Worm (Caenorhabditis elegans) whole organism, L4 larva: ENCODE measurements around the gene C35A5.8.
A peak's percentile ranks its signal among the peaks of the same experiment; 100 is the strongest.

Source experiments
- ZK546.5 ChIP-seq, 2 experiments: sonication (generic microtip); optimal IDR thresholded peaks; 2 replicates each; lab custom pipeline; 2017; ENCODE audit warnings: missing biosample characterization in 2 of 2, missing genetic modification characterization in 2 of 2
- aha-1 ChIP-seq: fragments of 150-350 bp; peaks from one replicate; lab custom pipeline; 2014; ENCODE audit warnings: missing biosample characterization, missing genetic modification characterization
- ama-1 ChIP-seq: fragments of 150-350 bp; optimal IDR thresholded peaks from 2 replicates; lab custom pipeline; 2014; ENCODE audit warnings: inconsistent platforms, mixed read lengths
- ces-1 ChIP-seq: fragments of 150-350 bp; sonication (generic microtip); optimal IDR thresholded peaks from 4 replicates; lab custom pipeline; 2014; ENCODE audit warnings: missing biosample characterization, missing genetic modification reagents, missing genetic modification characterization
- ctbp-1 ChIP-seq: fragments of 200-800 bp; sonication (Bioruptor generic); IDR thresholded peaks from 2 replicates; pipeline ENCODE4 v1.3.6; 2022; ENCODE audit warnings: missing genetic modification reagents, missing genetic modification characterization, missing compliant biosample characterization
- hif-1 ChIP-seq, 2 experiments: sonication (generic microtip); optimal IDR thresholded peaks; 2 replicates each; lab custom pipeline; 2016 to 2017; ENCODE audit warnings: missing compliant biosample characterization in 2 of 2, missing genetic modification characterization in 2 of 2, missing genetic modification reagents in 2 of 2, missing genotype in 2 of 2, mild to moderate bottlenecking in 1 of 2
- mep-1 ChIP-seq: fragments of 150-350 bp; sonication (generic microtip); optimal IDR thresholded peaks from 3 replicates; lab custom pipeline; 2014; ENCODE audit warnings: missing biosample characterization, missing genetic modification characterization
- nhr-111 ChIP-seq: fragments of 200-800 bp; sonication (Bioruptor generic); optimal IDR thresholded peaks from 2 replicates; lab custom pipeline; 2018; ENCODE audit warnings: mild to moderate bottlenecking, missing genetic modification characterization, missing compliant biosample characterization
- nhr-28 ChIP-seq: fragments of 150-350 bp; optimal IDR thresholded peaks from 2 replicates; lab custom pipeline; 2014; ENCODE audit warnings: missing biosample characterization, missing genetic modification characterization
- spr-1 ChIP-seq: sonication (generic microtip); optimal IDR thresholded peaks from 2 replicates; lab custom pipeline; 2016; ENCODE audit warnings: mild to moderate bottlenecking, missing genetic modification characterization, missing compliant biosample characterization
- unc-62 ChIP-seq, 3 experiments: fragments of 150-350 bp in 1 of 3; sonication (generic microtip); optimal IDR thresholded peaks in 2 of 3; peaks in 1 of 3; 1 replicate in 1 of 3; 2 replicates in 2 of 3; lab custom pipeline; 2014 to 2017; ENCODE audit warnings: missing biosample characterization in 3 of 3, missing genetic modification characterization in 3 of 3, missing genetic modification reagents in 3 of 3, missing genotype in 1 of 3

Gene C35A5.8

DNA sequence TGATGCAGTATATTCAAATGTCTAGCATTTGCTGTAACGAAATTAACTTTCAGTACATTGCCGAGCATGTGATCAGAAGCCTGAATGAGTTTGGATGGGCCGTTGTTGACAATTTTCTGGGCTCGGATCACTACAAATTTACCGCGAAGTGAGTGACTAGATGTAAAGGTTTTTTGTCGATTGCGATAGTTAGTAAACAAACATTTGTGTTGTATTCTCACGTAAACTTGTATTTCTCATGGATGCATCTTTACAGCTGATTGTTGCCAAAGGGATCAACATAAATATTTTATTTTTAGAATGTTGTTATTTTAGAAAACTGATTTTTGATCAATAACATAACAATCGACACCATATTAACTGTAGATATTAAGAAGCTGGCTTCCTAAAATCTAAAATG, 51.7 kb downstream of the C35A5.8 start (continued):
- TF ChIP-seq ZK546.5 (tag; optimal IDR thresholded peaks at IDR 0.05; lab: Kevin White, UChicago): no peak
- peak; percentile 25 for TF ChIP-seq ama-1
- TF ChIP-seq ctbp-1 (GFP tag; lab: Robert Waterston, UW): no peak
- TF ChIP-seq nhr-111 (GFP tag; lab: Kevin White, UChicago): no peak

DNA sequence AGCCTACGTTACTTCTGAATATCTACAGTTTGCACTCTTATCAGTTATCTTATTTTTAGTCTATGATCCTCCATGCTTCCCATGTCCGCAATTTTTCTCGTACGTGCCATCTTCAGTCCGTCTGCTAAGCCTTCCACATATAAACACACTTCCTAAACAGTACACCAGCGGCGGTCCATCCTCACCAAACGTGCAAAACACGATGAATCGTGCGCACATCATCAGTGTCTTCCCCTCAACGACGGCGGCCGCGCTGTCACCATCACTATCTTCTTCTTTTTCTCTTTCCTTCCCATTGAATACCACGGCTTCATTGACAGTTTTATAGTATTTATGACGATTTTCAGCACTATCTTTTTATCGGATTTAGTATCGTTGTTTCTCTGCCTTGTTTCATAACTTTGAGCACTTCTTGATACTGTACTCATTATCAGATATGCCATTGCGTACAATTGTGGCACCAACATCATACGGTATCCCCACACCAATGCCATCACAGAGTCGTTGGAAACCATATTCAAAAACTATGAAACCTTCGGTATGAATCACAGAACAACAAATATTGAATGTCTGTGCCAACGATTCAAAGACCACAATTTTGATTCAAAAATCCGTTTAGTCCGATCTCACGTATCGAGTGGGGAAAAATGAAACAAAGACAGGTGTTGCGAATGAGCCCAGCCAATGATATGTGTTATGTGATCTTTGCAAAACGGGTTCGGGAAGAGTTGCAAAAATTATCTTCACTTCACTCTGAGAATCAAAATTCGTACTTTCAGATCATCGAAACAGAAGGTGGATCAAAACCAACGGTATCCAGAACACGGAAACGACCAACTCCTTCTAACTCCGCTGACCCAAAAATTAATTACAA, 52.6 kb downstream of the C35A5.8 start:
- TF ChIP-seq nhr-28 (tag; lab: Kevin White, UChicago) (peak; percentile 0), ZK546.5 (tag; optimal IDR thresholded peaks at IDR 0.05; lab: Kevin White, UChicago) (no peak), unc-62 (GFP tag; optimal IDR thresholded peaks at IDR 0.05 in 1 of 2; lab: Kevin White, UChicago) (peak in 1 of 2 experiments; percentile 31), unc-62 (tag; optimal IDR thresholded peaks at IDR 0.05; lab: Kevin White, UChicago) (no peak), hif-1 (tag; optimal IDR thresholded peaks at IDR 0.05; lab: Kevin White, UChicago) (peak; percentile 49 to 81), ctbp-1 (GFP tag; lab: Robert Waterston, UW) (no peak), spr-1 (tag; lab: Kevin White, UChicago) (no peak), aha-1 (tag; lab: Kevin White, UChicago) (peak; percentile 95), nhr-111 (GFP tag; lab: Kevin White, UChicago) (no peak), mep-1 (no peak), ces-1 (GFP tag; lab: Kevin White, UChicago) (no peak)
